Fruit fly (Drosophila melanogaster): ENCODE data around the gene Poc1.

DNA sequence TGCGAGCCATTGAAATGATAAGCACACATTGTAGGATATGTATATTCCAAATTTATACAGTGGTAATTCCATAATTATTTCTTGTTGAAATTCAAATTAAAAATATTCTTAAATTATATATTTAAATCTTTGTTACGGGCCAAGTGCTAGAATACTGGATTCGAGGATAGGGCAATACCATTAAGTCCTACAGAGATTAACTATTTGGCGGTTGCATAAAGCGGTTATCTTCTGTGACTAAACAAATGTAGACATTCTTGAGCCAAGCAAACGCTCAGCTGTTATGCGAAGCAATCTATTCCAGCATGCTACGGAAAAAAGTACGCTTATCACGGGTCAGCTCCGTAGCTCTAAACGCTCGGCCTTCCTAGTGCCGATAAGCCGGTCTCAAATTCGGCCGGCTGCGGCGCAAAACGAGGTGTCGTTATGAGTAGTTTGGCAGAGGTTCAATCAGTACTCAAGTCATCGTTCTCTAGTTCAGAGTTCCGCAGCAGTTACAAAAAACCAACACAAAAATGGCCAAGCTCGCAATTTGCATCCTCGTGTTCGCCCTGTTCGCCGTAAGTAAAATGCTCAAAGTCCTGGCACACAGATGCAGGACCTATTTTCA lies 33.6 kb downstream of the Poc1 start, which contains the start of gene Nplp2:
- TF ChIP-seq rgr (GFP tag; optimal IDR thresholded peaks at IDR 0.05), result no peak
- no peak for TF ChIP-seq Hnf4 (GFP tag; optimal IDR thresholded peaks at IDR 0.05)
- TF ChIP-seq GATAd (GFP tag; optimal IDR thresholded peaks at IDR 0.05), result no peak
- TF ChIP-seq OdsH (GFP tag; optimal IDR thresholded peaks at IDR 0.05), result no peak
- no peak for TF ChIP-seq usp (GFP tag; optimal IDR thresholded peaks at IDR 0.05)
- no peak for TF ChIP-seq Hr78 (GFP tag; optimal IDR thresholded peaks at IDR 0.05)
- TF ChIP-seq ey (GFP tag; optimal IDR thresholded peaks at IDR 0.05), result no peak
- TF ChIP-seq Hr83 (GFP tag; optimal IDR thresholded peaks at IDR 0.05; ENCODE audit: poor library complexity, severe bottlenecking), result no peak
- TF ChIP-seq Mio (GFP tag; optimal IDR thresholded peaks at IDR 0.05), result no peak
- TF ChIP-seq br (GFP tag; optimal IDR thresholded peaks at IDR 0.05), result no peak
- TF ChIP-seq psq (GFP tag; optimal IDR thresholded peaks at IDR 0.05), result no peak
- TF ChIP-seq h (GFP tag; optimal IDR thresholded peaks at IDR 0.05), result peak; percentile 6

All from whole organism, wandering third instar larva.